Fruit fly (Drosophila melanogaster) whole organism, wandering third instar larva: ENCODE measurements around the gene CG5078.
A peak's percentile ranks its signal among the peaks of the same experiment; 100 is the strongest.

Experiments used
- CG9705 ChIP-seq: fragments of 200-800 bp; sonication (Bioruptor generic); optimal IDR thresholded peaks from 2 replicates; lab custom pipeline; 2018; ENCODE audit warnings: missing biosample characterization, mild to moderate bottlenecking, missing genetic modification characterization
- GATAd ChIP-seq: sonication (Bioruptor generic); optimal IDR thresholded peaks from 2 replicates; lab custom pipeline; 2016; ENCODE audit warnings: missing biosample characterization, missing genetic modification characterization
- Hr78 ChIP-seq: fragments of >200 bp; optimal IDR thresholded peaks from 2 replicates; lab custom pipeline; 2017; ENCODE audit warnings: missing biosample characterization, missing genetic modification characterization
- Vsx2 ChIP-seq: fragments of 200-300, 225-300 bp; sonication (Bioruptor generic); optimal IDR thresholded peaks from 2 replicates; lab custom pipeline; 2018; ENCODE audit warnings: missing biosample characterization, missing genetic modification characterization; ENCODE audit not compliant: partially characterized antibody
- dl ChIP-seq, 2 experiments: fragments of 175-275, 200-275 bp in 1 of 2; fragments of 200-275 bp in 1 of 2; sonication (Bioruptor generic); optimal IDR thresholded peaks; lab custom pipeline; 2018; ENCODE audit warnings: mild to moderate bottlenecking in 2 of 2, missing biosample characterization in 2 of 2, missing genetic modification characterization in 2 of 2, moderate library complexity in 2 of 2; ENCODE audit not compliant: partially characterized antibody in 2 of 2, insufficient read depth in 1 of 2
- h ChIP-seq: fragments of 200-800 bp; sonication (Bioruptor generic); optimal IDR thresholded peaks from 3 replicates; lab custom pipeline; 2016; ENCODE audit warnings: missing biosample characterization, mild to moderate bottlenecking, missing genetic modification characterization
- lola ChIP-seq: fragments of >200 bp; optimal IDR thresholded peaks from 2 replicates; lab custom pipeline; 2017; ENCODE audit warnings: missing biosample characterization, missing genetic modification characterization
- pan ChIP-seq: fragments of >200 bp; optimal IDR thresholded peaks from 2 replicates; lab custom pipeline; 2017
- psq ChIP-seq: fragments of 200-800 bp; sonication (Bioruptor generic); optimal IDR thresholded peaks from 3 replicates; lab custom pipeline; 2017; ENCODE audit warnings: missing biosample characterization, mild to moderate bottlenecking, missing genetic modification characterization, moderate library complexity
- tai ChIP-seq: sonication (Bioruptor generic); optimal IDR thresholded peaks from 2 replicates; lab custom pipeline; 2016; ENCODE audit warnings: missing biosample characterization, missing genetic modification characterization
- woc ChIP-seq: sonication (Bioruptor generic); optimal IDR thresholded peaks from 2 replicates; lab custom pipeline; 2016; ENCODE audit warnings: missing biosample characterization, mild to moderate bottlenecking, missing genetic modification characterization

- TF ChIP-seq tai (GFP tag; lab: Kevin White, UChicago) = peak; percentile 9
- TF ChIP-seq CG9705 (GFP tag; lab: Kevin White, UChicago) = no peak
- TF ChIP-seq psq (GFP tag; lab: Kevin White, UChicago) = no peak
- TF ChIP-seq woc = no peak
- no peak for TF ChIP-seq dl (GFP tag; optimal IDR thresholded peaks at IDR 0.05; lab: Kevin White, UChicago; ENCODE audit: insufficient read depth in 1 of 2, partially characterized antibody in 2 of 2)
- no peak for TF ChIP-seq GATAd (GFP tag; lab: Kevin White, UChicago)
- no peak for TF ChIP-seq pan (lab: Kevin White, UChicago)
- TF ChIP-seq Hr78 (GFP tag; lab: Kevin White, UChicago) = no peak
- peak; percentile 21 for TF ChIP-seq h (GFP tag; lab: Kevin White, UChicago)
- TF ChIP-seq Vsx2 (GFP tag; lab: Kevin White, UChicago) = no peak
- no peak for TF ChIP-seq lola (GFP tag; lab: Kevin White, UChicago)
Observed at dm6 chr3L:20471499-20472313, 34.1 kb upstream of the CG5078 start.
